Worm (Caenorhabditis elegans): ENCODE data around the gene R03G8.1.

- TF ChIP-seq ceh-82 (tag; optimal IDR thresholded peaks at IDR 0.05), result no peak
- TF ChIP-seq hlh-30 (tag; optimal IDR thresholded peaks at IDR 0.05; ENCODE audit: insufficient read depth), result peak; percentile 91
- no peak for TF ChIP-seq ces-1 (GFP tag; optimal IDR thresholded peaks at IDR 0.05)
- TF ChIP-seq fos-1 (tag; optimal IDR thresholded peaks at IDR 0.05), result no peak
- TF ChIP-seq lin-39 (tag; optimal IDR thresholded peaks at IDR 0.05), result no peak
- TF ChIP-seq ztf-11 (tag; optimal IDR thresholded peaks at IDR 0.05), result no peak
- TF ChIP-seq ama-1 (optimal IDR thresholded peaks at IDR 0.05), result no peak
- TF ChIP-seq zag-1 (tag; optimal IDR thresholded peaks at IDR 0.05), result no peak
These were observed 29.1 kb downstream of the R03G8.1 start, which contains the start of gene F17H10.2 for ce11 chrX:13113457-13113856.

Data from whole organism, L4 larva.